Worm (Caenorhabditis elegans): ENCODE results near the gene Y75B12B.11.

Gene Y75B12B.11

ce11 chrV:15181899-15182298 lies 9.2 kb upstream of the Y75B12B.11 start:
- TF ChIP-seq unc-120 (tag; optimal IDR thresholded peaks at IDR 0.05; ENCODE audit: poor library complexity, severe bottlenecking): no peak
- no peak for TF ChIP-seq mep-1 (tag; optimal IDR thresholded peaks at IDR 0.05)
- TF ChIP-seq nhr-237 (tag; optimal IDR thresholded peaks at IDR 0.05): no peak
- no peak for TF ChIP-seq nhr-76 (tag; optimal IDR thresholded peaks at IDR 0.05)
- TF ChIP-seq hlh-1 (tag; optimal IDR thresholded peaks at IDR 0.05): no peak
- TF ChIP-seq mab-5 (tag; optimal IDR thresholded peaks at IDR 0.05): no peak
- no peak for TF ChIP-seq ztf-11 (tag; optimal IDR thresholded peaks at IDR 0.05)
- TF ChIP-seq pha-4 (tag; optimal IDR thresholded peaks at IDR 0.05): no peak
- TF ChIP-seq mls-2 (tag; optimal IDR thresholded peaks at IDR 0.05): no peak
- no peak for TF ChIP-seq ceh-83 (GFP tag; optimal IDR thresholded peaks at IDR 0.05)

DNA sequence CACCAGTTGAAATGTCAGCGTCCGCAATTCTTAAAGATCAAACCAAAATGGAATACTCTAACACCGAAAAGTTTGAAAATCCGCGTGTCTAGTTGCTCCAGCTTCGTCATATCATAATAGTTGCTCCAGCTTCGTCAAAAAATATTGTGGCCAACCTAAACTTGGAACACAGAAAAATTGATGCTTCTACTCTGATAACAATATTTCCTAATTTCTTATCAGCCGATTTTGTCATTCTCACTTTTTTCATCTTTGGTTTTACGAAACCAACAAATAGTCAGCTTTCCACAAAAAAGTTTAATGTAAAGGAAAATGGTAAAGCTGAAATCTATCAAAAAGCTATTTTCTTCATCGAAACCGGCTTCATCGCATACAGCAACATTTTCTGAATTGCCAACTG lies 8.7 kb upstream of the Y75B12B.11 start, which contains the start of gene fbxa-84:
TSS of gene fbxa-84 (plus strand) at position 34 of the 400 bp plus-strand sequence.
- TF ChIP-seq zip-8 (tag; optimal IDR thresholded peaks at IDR 0.05): no peak
- no peak for TF ChIP-seq hlh-1 (tag; optimal IDR thresholded peaks at IDR 0.05)
- no peak for TF ChIP-seq tbx-8 (GFP tag; optimal IDR thresholded peaks at IDR 0.05)
- no peak for TF ChIP-seq snpc-4 (tag; optimal IDR thresholded peaks at IDR 0.05)

ce11 chrV:15184097-15185040 lies 6.7 kb upstream of the Y75B12B.11 start, which contains the start of gene Y75B12B.1:
Gene Y75B12B.1, plus strand, starts transcription at chrV:15184699.
- TF ChIP-seq snpc-4 (tag; optimal IDR thresholded peaks at IDR 0.05) (no peak), elt-3 (tag; optimal IDR thresholded peaks at IDR 0.05) (no peak), mab-5 (tag; optimal IDR thresholded peaks at IDR 0.05) (no peak), bed-3 (GFP tag; optimal IDR thresholded peaks at IDR 0.05) (no peak), flh-1 (GFP tag; optimal IDR thresholded peaks at IDR 0.05) (no peak), drap-1 (GFP tag; optimal IDR thresholded peaks at IDR 0.05) (no peak), ham-2 (GFP tag; optimal IDR thresholded peaks at IDR 0.05) (no peak), tbx-8 (GFP tag; optimal IDR thresholded peaks at IDR 0.05) (no peak), ztf-11 (tag; optimal IDR thresholded peaks at IDR 0.05) (no peak), ces-1 (GFP tag; optimal IDR thresholded peaks at IDR 0.05) (no peak), blmp-1 (tag; optimal IDR thresholded peaks at IDR 0.05) (no peak)

ce11 chrV:15186259-15186927 lies 4.7 kb upstream of the Y75B12B.11 start, which contains the start of gene Y75B12B.3:
Gene Y75B12B.3, minus strand, starts transcription at chrV:15186279.
- TF ChIP-seq nhr-12 (tag; optimal IDR thresholded peaks at IDR 0.05) (no peak), unc-120 (tag; optimal IDR thresholded peaks at IDR 0.05; ENCODE audit: poor library complexity, severe bottlenecking) (no peak), elt-3 (tag; optimal IDR thresholded peaks at IDR 0.05) (no peak), mls-2 (tag; optimal IDR thresholded peaks at IDR 0.05) (no peak), nhr-237 (tag; optimal IDR thresholded peaks at IDR 0.05) (no peak), unc-39 (tag; optimal IDR thresholded peaks at IDR 0.05) (no peak)

ce11 chrV:15187083-15188057 lies 3.7 kb upstream of the Y75B12B.11 start, which contains the start of the genes cyn-7 and bath-36:
Gene cyn-7, minus strand, starts transcription at chrV:15187378.
Gene bath-36, plus strand, starts transcription at chrV:15187888.
- no peak for TF ChIP-seq tbx-8 (GFP tag; optimal IDR thresholded peaks at IDR 0.05)
- TF ChIP-seq pha-4 (tag; optimal IDR thresholded peaks at IDR 0.05): peak; percentile 92
- TF ChIP-seq unc-120 (tag; optimal IDR thresholded peaks at IDR 0.05; ENCODE audit: poor library complexity, severe bottlenecking): peak; percentile 27
- TF ChIP-seq ceh-83 (GFP tag; optimal IDR thresholded peaks at IDR 0.05): no peak
- TF ChIP-seq nhr-2 (tag; optimal IDR thresholded peaks at IDR 0.05): no peak
- no peak for TF ChIP-seq ceh-43 (GFP tag; optimal IDR thresholded peaks at IDR 0.05)
- no peak for TF ChIP-seq snpc-4 (tag; optimal IDR thresholded peaks at IDR 0.05)
- peak; percentile 7 for TF ChIP-seq sptf-1 (tag; optimal IDR thresholded peaks at IDR 0.05)
- no peak for TF ChIP-seq cnd-1 (tag; optimal IDR thresholded peaks at IDR 0.05)
- no peak for TF ChIP-seq nhr-28 (tag; optimal IDR thresholded peaks at IDR 0.05)
- no peak for TF ChIP-seq ceh-39 (tag; optimal IDR thresholded peaks at IDR 0.05)
- no peak for TF ChIP-seq flh-1 (GFP tag; optimal IDR thresholded peaks at IDR 0.05)
- TF ChIP-seq mep-1 (tag; optimal IDR thresholded peaks at IDR 0.05): peak; percentile 56
- TF ChIP-seq ham-2 (GFP tag; optimal IDR thresholded peaks at IDR 0.05): no peak
- no peak for TF ChIP-seq M03D4.4 (tag; optimal IDR thresholded peaks at IDR 0.05)
- peak; percentile 1 for TF ChIP-seq nhr-237 (tag; optimal IDR thresholded peaks at IDR 0.05)
- TF ChIP-seq mab-5 (tag; optimal IDR thresholded peaks at IDR 0.05): no peak
- peak; percentile 22 for TF ChIP-seq drap-1 (GFP tag; optimal IDR thresholded peaks at IDR 0.05)
- no peak for TF ChIP-seq nhr-76 (tag; optimal IDR thresholded peaks at IDR 0.05)
- no peak for TF ChIP-seq nhr-12 (tag; optimal IDR thresholded peaks at IDR 0.05)
- TF ChIP-seq unc-62 (GFP tag; optimal IDR thresholded peaks at IDR 0.05): no peak
- no peak for TF ChIP-seq bed-3 (GFP tag; optimal IDR thresholded peaks at IDR 0.05)
- peak; percentile 68 for TF ChIP-seq ces-1 (GFP tag; optimal IDR thresholded peaks at IDR 0.05)
- no peak for TF ChIP-seq hlh-1 (tag; optimal IDR thresholded peaks at IDR 0.05)
- peak; percentile 54 for TF ChIP-seq lsy-2 (tag; optimal IDR thresholded peaks at IDR 0.05)
- no peak for TF ChIP-seq unc-39 (tag; optimal IDR thresholded peaks at IDR 0.05)
- no peak for TF ChIP-seq zip-8 (tag; optimal IDR thresholded peaks at IDR 0.05)
- peak; percentile 13 for TF ChIP-seq blmp-1 (tag; optimal IDR thresholded peaks at IDR 0.05)
- no peak for TF ChIP-seq sem-2 (GFP tag; optimal IDR thresholded peaks at IDR 0.05)
- TF ChIP-seq elt-3 (tag; optimal IDR thresholded peaks at IDR 0.05): no peak
